Fruit fly (Drosophila melanogaster) whole organism, prepupa: ENCODE measurements around the gene tsl.

Experiments
- CG10669 ChIP-seq: fragments of 200-800 bp; sonication (Bioruptor generic); optimal IDR thresholded peaks from 3 replicates; lab custom pipeline; 2018; ENCODE audit warnings: missing biosample characterization, mild to moderate bottlenecking, missing genetic modification characterization, moderate library complexity
- CG15336 ChIP-seq: fragments of 200-800 bp; sonication (Bioruptor generic); IDR thresholded peaks from 2 replicates; pipeline ENCODE4 v1.3.6; 2022; ENCODE audit warnings: missing biosample characterization, missing genetic modification characterization
- Ets96B ChIP-seq: fragments of 200-800 bp; optimal IDR thresholded peaks from 2 replicates; lab custom pipeline; 2019; ENCODE audit warnings: missing biosample characterization, mild to moderate bottlenecking, missing genetic modification characterization, moderate library complexity
- OdsH ChIP-seq: fragments of 200-800 bp; sonication (Bioruptor generic); optimal IDR thresholded peaks from 3 replicates; lab custom pipeline; 2016; ENCODE audit warnings: missing biosample characterization, missing genetic modification characterization
- fd59A ChIP-seq: fragments of 200-800 bp; sonication (Bioruptor generic); optimal IDR thresholded peaks from 2 replicates; lab custom pipeline; 2017; ENCODE audit warnings: missing biosample characterization, mild to moderate bottlenecking, missing genetic modification characterization, missing genetic modification reagents
- salr ChIP-seq, 2 experiments: fragments of 200-800 bp; sonication (Bioruptor generic); optimal IDR thresholded peaks; 3 replicates each; lab custom pipeline; 2016 to 2018; ENCODE audit warnings: missing biosample characterization in 2 of 2, missing genetic modification characterization in 2 of 2, mild to moderate bottlenecking in 1 of 2
- spab ChIP-seq: fragments of 200-800 bp; sonication (Bioruptor generic); optimal IDR thresholded peaks from 2 replicates; lab custom pipeline; 2017; ENCODE audit warnings: missing biosample characterization, mild to moderate bottlenecking, missing genetic modification characterization, missing genetic modification reagents
- topi ChIP-seq: fragments of 200-800 bp; sonication (Bioruptor generic); optimal IDR thresholded peaks from 3 replicates; lab custom pipeline; 2016; ENCODE audit warnings: missing biosample characterization, missing genetic modification characterization

DNA sequence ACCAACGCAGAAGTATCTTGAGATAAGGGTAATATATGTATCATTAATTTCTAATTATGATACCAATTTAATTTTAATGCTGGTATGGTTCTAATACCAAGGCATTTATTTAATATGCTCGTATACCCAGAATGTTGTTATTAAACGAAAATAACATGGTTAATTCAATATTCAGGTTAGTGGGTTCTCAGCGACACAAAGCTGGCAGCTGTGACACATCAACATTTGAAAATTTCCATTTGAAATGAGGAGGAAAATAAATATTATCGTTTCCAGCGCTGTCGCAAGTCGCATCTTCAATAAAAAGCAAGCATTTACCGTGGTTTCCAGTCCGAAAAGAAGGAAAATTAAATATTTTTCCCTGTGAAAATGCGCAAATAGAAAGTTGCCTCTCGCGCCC lies 51.4 kb downstream of the tsl start:
- no peak for TF ChIP-seq topi
- no peak for TF ChIP-seq salr (GFP tag; optimal IDR thresholded peaks at IDR 0.05; lab: Kevin White, UChicago)
- no peak for TF ChIP-seq OdsH
- TF ChIP-seq Ets96B (tag; lab: Kevin White, UChicago): no peak
- no peak for TF ChIP-seq CG10669 (GFP tag; lab: Kevin White, UChicago)
- no peak for TF ChIP-seq spab (GFP tag; lab: Kevin White, UChicago)
- no peak for TF ChIP-seq CG15336 (GFP tag; lab: Robert Waterston, UW)
- TF ChIP-seq fd59A (GFP tag; lab: Kevin White, UChicago): no peak
